Worm (Caenorhabditis elegans): ENCODE measurements around the gene sea-1.

ce11 chrII:3716961-3717360 is 43.6 kb upstream of the sea-1 start, which contains the start of gene fbxc-52:
- TF ChIP-seq snpc-4 (tag; optimal IDR thresholded peaks at IDR 0.05) (no peak), dmd-8 (GFP tag; IDR thresholded peaks at IDR 0.05) (no peak), nhr-76 (tag; optimal IDR thresholded peaks at IDR 0.05) (no peak), lir-3 (tag; optimal IDR thresholded peaks at IDR 0.05) (no peak), aly-2 (tag; optimal IDR thresholded peaks at IDR 0.05) (no peak), ces-1 (GFP tag; optimal IDR thresholded peaks at IDR 0.05) (no peak), hlh-11 (tag; optimal IDR thresholded peaks at IDR 0.05) (no peak), ceh-82 (tag; optimal IDR thresholded peaks at IDR 0.05) (no peak), nhr-77 (tag; optimal IDR thresholded peaks at IDR 0.05) (no peak), F26F4.8 (GFP tag; conservative IDR thresholded peaks at IDR 0.05) (no peak), nhr-11 (tag; optimal IDR thresholded peaks at IDR 0.05) (no peak), hlh-30 (tag; optimal IDR thresholded peaks at IDR 0.05; ENCODE audit: insufficient read depth) (no peak)

Measured in whole organism, L4 larva.